Worm (Caenorhabditis elegans) whole organism, L4/young adult: ENCODE data around the gene cdc-48.1.

ENCODE experiments used
- W03F9.2 ChIP-seq: fragments of 150-350 bp; optimal IDR thresholded peaks from 2 replicates; lab custom pipeline; 2014; ENCODE audit warnings: missing biosample characterization, missing genetic modification characterization
- dao-5 ChIP-seq: sonication (generic microtip); optimal IDR thresholded peaks from 2 replicates; lab custom pipeline; 2016; ENCODE audit warnings: missing genotype, missing genetic modification characterization, moderate library complexity, missing compliant biosample characterization
- him-1 ChIP-seq: sonication (generic microtip); optimal IDR thresholded peaks from 2 replicates; lab custom pipeline; 2016; ENCODE audit warnings: missing genotype, missing genetic modification reagents, missing genetic modification characterization, missing compliant biosample characterization

ce11 chrII:10551985-10552736, 11.0 kb downstream of the cdc-48.1 start:
- TF ChIP-seq him-1 (tag; lab: Kevin White, UChicago) (peak; percentile 84), dao-5 (tag; lab: Kevin White, UChicago) (no peak), W03F9.2 (tag; lab: Kevin White, UChicago) (peak; percentile 81)
